Worm (Caenorhabditis elegans) whole organism, young adult: Measurements from ENCODE around the gene tsr-1.

Experiments used
- efl-1 ChIP-seq: fragments of 150-350 bp; optimal IDR thresholded peaks from 2 replicates; lab custom pipeline; 2014; ENCODE audit warnings: missing biosample characterization, missing genetic modification reagents, missing genetic modification characterization
- egrh-3 ChIP-seq: fragments of 200-800 bp; sonication (Bioruptor generic); IDR thresholded peaks from 2 replicates; pipeline ENCODE4 v1.3.6; 2022; ENCODE audit warnings: missing genetic modification reagents, missing genetic modification characterization, missing compliant biosample characterization
- madf-10 ChIP-seq: sonication (generic microtip); optimal IDR thresholded peaks from 2 replicates; lab custom pipeline; 2016; ENCODE audit warnings: mild to moderate bottlenecking, missing genetic modification characterization, missing compliant biosample characterization

ce11 chrII:2446727-2447126 lies 26.4 kb downstream of the tsr-1 start:
- no peak for TF ChIP-seq madf-10 (tag; lab: Kevin White, UChicago)
- TF ChIP-seq efl-1 (GFP tag; lab: Kevin White, UChicago) = no peak
- no peak for TF ChIP-seq egrh-3 (GFP tag; lab: Robert Waterston, UW)
